Worm (Caenorhabditis elegans) whole organism, young adult: ENCODE data around the gene F23D12.11.

ENCODE experiments used
- B0336.3 ChIP-seq: fragments of 200-800 bp; sonication (Bioruptor generic); IDR thresholded peaks from 2 replicates; pipeline ENCODE4 v1.3.6; 2022; ENCODE audit warnings: missing genetic modification characterization, missing compliant biosample characterization
- D2030.7 ChIP-seq: fragments of 200-800 bp; sonication (Bioruptor generic); IDR thresholded peaks from 2 replicates; pipeline ENCODE4 v1.3.6; 2022; ENCODE audit warnings: missing genetic modification reagents, missing genetic modification characterization, missing compliant biosample characterization
- F23B12.7 ChIP-seq: sonication (generic microtip); optimal IDR thresholded peaks from 2 replicates; lab custom pipeline; 2017; ENCODE audit warnings: missing genetic modification characterization, mild to moderate bottlenecking, missing compliant biosample characterization, antibody characterized with exemption, moderate library complexity; ENCODE audit not compliant: insufficient read depth
- F33H1.4 ChIP-seq: fragments of 200-800 bp; sonication (Bioruptor generic); IDR thresholded peaks from 2 replicates; pipeline ENCODE4 v1.3.6; 2022; ENCODE audit warnings: missing genetic modification reagents, missing genetic modification characterization, missing compliant biosample characterization
- F55B11.4 ChIP-seq: sonication (generic microtip); optimal IDR thresholded peaks from 2 replicates; lab custom pipeline; 2016; ENCODE audit warnings: missing compliant biosample characterization, missing genetic modification characterization, borderline replicate concordance; ENCODE audit not compliant: insufficient read depth
- F57C9.4 ChIP-seq: sonication (generic microtip); optimal IDR thresholded peaks from 2 replicates; lab custom pipeline; 2017; ENCODE audit warnings: mild to moderate bottlenecking, missing genetic modification characterization, missing compliant biosample characterization
- K12H6.12 ChIP-seq: fragments of 200-800 bp; sonication (Bioruptor generic); optimal IDR thresholded peaks from 2 replicates; lab custom pipeline; 2018; ENCODE audit warnings: mild to moderate bottlenecking, missing genetic modification characterization, missing compliant biosample characterization
- Y56A3A.18 ChIP-seq: fragments of 200-800 bp; sonication (Bioruptor generic); IDR thresholded peaks from 2 replicates; pipeline ENCODE4 v1.3.6; 2022; ENCODE audit warnings: missing genetic modification reagents, missing genetic modification characterization, missing compliant biosample characterization
- Y79H2A.3 ChIP-seq: fragments of 200-800 bp; sonication (Bioruptor generic); conservative IDR thresholded peaks from 2 replicates; pipeline ENCODE4 v1.3.6; 2022; ENCODE audit warnings: missing genetic modification reagents, missing genetic modification characterization, missing compliant biosample characterization
- ZK185.1 ChIP-seq: sonication (generic microtip); optimal IDR thresholded peaks from 2 replicates; lab custom pipeline; 2016; ENCODE audit warnings: mild to moderate bottlenecking, missing genetic modification characterization, missing compliant biosample characterization; ENCODE audit not compliant: poor library complexity, severe bottlenecking
- atf-7 ChIP-seq: sonication (generic microtip); optimal IDR thresholded peaks from 2 replicates; lab custom pipeline; 2017; ENCODE audit warnings: mild to moderate bottlenecking, missing genetic modification characterization, missing compliant biosample characterization
- attf-6 ChIP-seq: fragments of 200-800 bp; sonication (Bioruptor generic); IDR thresholded peaks from 2 replicates; pipeline ENCODE4 v1.3.6; 2022; ENCODE audit warnings: missing genetic modification reagents, missing genetic modification characterization, missing compliant biosample characterization
- bed-2 ChIP-seq: fragments of 200-800 bp; sonication (Bioruptor generic); IDR thresholded peaks from 2 replicates; pipeline ENCODE4 v1.3.6; 2022; ENCODE audit warnings: missing genetic modification reagents, missing genetic modification characterization, missing compliant biosample characterization
- ceh-27 ChIP-seq: fragments of 200-800 bp; sonication (Bioruptor generic); optimal IDR thresholded peaks from 2 replicates; lab custom pipeline; 2018; ENCODE audit warnings: mild to moderate bottlenecking, missing genetic modification characterization, moderate library complexity, missing compliant biosample characterization
- ceh-91 ChIP-seq: fragments of 200-800 bp; sonication (Bioruptor generic); IDR thresholded peaks from 2 replicates; pipeline ENCODE4 v1.3.6; 2022; ENCODE audit warnings: missing genetic modification reagents, missing genetic modification characterization, missing compliant biosample characterization
- dpff-1 ChIP-seq: sonication (generic microtip); optimal IDR thresholded peaks from 2 replicates; lab custom pipeline; 2017; ENCODE audit warnings: mild to moderate bottlenecking, missing genetic modification characterization, missing compliant biosample characterization
- egl-18 ChIP-seq: fragments of 200-800 bp; sonication (Bioruptor generic); IDR thresholded peaks from 2 replicates; pipeline ENCODE4 v1.3.6; 2022; ENCODE audit warnings: missing genetic modification reagents, missing genetic modification characterization, missing compliant biosample characterization
- egl-44 ChIP-seq: fragments of 200-800 bp; sonication (Bioruptor generic); IDR thresholded peaks from 2 replicates; pipeline ENCODE4 v1.3.6; 2022; ENCODE audit warnings: missing genetic modification reagents, missing genetic modification characterization, missing compliant biosample characterization
- ekl-4 ChIP-seq: fragments of 200-800 bp; sonication (Bioruptor generic); IDR thresholded peaks from 2 replicates; pipeline ENCODE4 v1.3.6; 2022; ENCODE audit warnings: missing genetic modification reagents, missing genetic modification characterization, missing compliant biosample characterization
- hmg-1.2 ChIP-seq: fragments of 200-800 bp; sonication (Bioruptor generic); IDR thresholded peaks from 2 replicates; pipeline ENCODE4 v1.3.6; 2022; ENCODE audit warnings: missing genetic modification reagents, missing genetic modification characterization, missing compliant biosample characterization
- hmg-20 ChIP-seq: fragments of 200-800 bp; sonication (Bioruptor generic); IDR thresholded peaks from 2 replicates; pipeline ENCODE4 v1.3.6; 2022; ENCODE audit warnings: missing genetic modification reagents, missing genetic modification characterization, missing compliant biosample characterization
- let-526 ChIP-seq: fragments of 200-800 bp; sonication (Bioruptor generic); IDR thresholded peaks from 2 replicates; pipeline ENCODE4 v1.3.6; 2022; ENCODE audit warnings: missing genetic modification reagents, missing genetic modification characterization, missing compliant biosample characterization
- lin-35 ChIP-seq, 3 experiments: fragments of 150-350 bp in 2 of 3; sonication (generic microtip) in 1 of 3; optimal IDR thresholded peaks; 2 replicates each; lab custom pipeline; 2014 to 2018; ENCODE audit warnings: missing biosample characterization in 3 of 3, missing genetic modification characterization in 3 of 3, missing genetic modification reagents in 3 of 3
- lin-40 ChIP-seq: sonication (generic microtip); optimal IDR thresholded peaks from 2 replicates; lab custom pipeline; 2016; ENCODE audit warnings: missing genetic modification characterization, mild to moderate bottlenecking, missing compliant biosample characterization, missing genotype, missing genetic modification reagents
- lir-1 ChIP-seq: fragments of 200-800 bp; sonication (Bioruptor generic); conservative IDR thresholded peaks from 2 replicates; pipeline ENCODE4 v1.3.6; 2022; ENCODE audit warnings: missing genetic modification reagents, missing genetic modification characterization, missing compliant biosample characterization
- lsl-1 ChIP-seq: fragments of 200-800 bp; sonication (Bioruptor generic); optimal IDR thresholded peaks from 2 replicates; lab custom pipeline; 2018; ENCODE audit warnings: mild to moderate bottlenecking, missing genetic modification characterization, moderate library complexity, missing compliant biosample characterization
- madf-10 ChIP-seq: sonication (generic microtip); optimal IDR thresholded peaks from 2 replicates; lab custom pipeline; 2016; ENCODE audit warnings: mild to moderate bottlenecking, missing genetic modification characterization, missing compliant biosample characterization
- madf-6 ChIP-seq: fragments of 200-800 bp; sonication (Bioruptor generic); IDR thresholded peaks from 2 replicates; pipeline ENCODE4 v1.3.6; 2022; ENCODE audit warnings: missing genetic modification reagents, missing genetic modification characterization, missing compliant biosample characterization
- mel-28 ChIP-seq: sonication (generic microtip); optimal IDR thresholded peaks from 2 replicates; lab custom pipeline; 2016; ENCODE audit warnings: borderline replicate concordance, mild to moderate bottlenecking, missing genetic modification characterization, missing compliant biosample characterization
- mxl-1 ChIP-seq: sonication (generic microtip); optimal IDR thresholded peaks from 2 replicates; lab custom pipeline; 2016; ENCODE audit warnings: missing genetic modification characterization, missing compliant biosample characterization
- rcor-1 ChIP-seq: fragments of 200-800 bp; sonication (Bioruptor generic); IDR thresholded peaks from 2 replicates; pipeline ENCODE4 v1.3.6; 2022; ENCODE audit warnings: missing genetic modification reagents, missing genetic modification characterization, missing compliant biosample characterization
- sdz-38 ChIP-seq: sonication (generic microtip); optimal IDR thresholded peaks from 2 replicates; lab custom pipeline; 2016; ENCODE audit warnings: missing genotype, missing genetic modification characterization, missing compliant biosample characterization
- snpc-1.1 ChIP-seq: sonication (generic microtip); optimal IDR thresholded peaks from 2 replicates; lab custom pipeline; 2017; ENCODE audit warnings: missing genetic modification characterization, mild to moderate bottlenecking, missing compliant biosample characterization, antibody characterized with exemption, moderate library complexity, missing genotype, missing genetic modification reagents; ENCODE audit not compliant: insufficient read depth
- snpc-1.3 ChIP-seq: sonication (generic microtip); optimal IDR thresholded peaks from 2 replicates; lab custom pipeline; 2017; ENCODE audit warnings: missing genetic modification characterization, mild to moderate bottlenecking, missing compliant biosample characterization, antibody characterized with exemption, moderate library complexity, missing genotype, missing genetic modification reagents; ENCODE audit not compliant: insufficient read depth
- snpc-3.4 ChIP-seq: sonication (generic microtip); optimal IDR thresholded peaks from 2 replicates; lab custom pipeline; 2017; ENCODE audit warnings: missing genetic modification characterization, mild to moderate bottlenecking, missing compliant biosample characterization, antibody characterized with exemption, moderate library complexity, missing genotype, missing genetic modification reagents
- somi-1 ChIP-seq: fragments of 200-800 bp; sonication (Bioruptor generic); optimal IDR thresholded peaks from 2 replicates; lab custom pipeline; 2018; ENCODE audit warnings: mild to moderate bottlenecking, missing genetic modification characterization, missing compliant biosample characterization
- xnd-1 ChIP-seq: sonication (generic microtip); optimal IDR thresholded peaks from 2 replicates; lab custom pipeline; 2016; ENCODE audit warnings: missing genotype, missing genetic modification reagents, missing genetic modification characterization, missing compliant biosample characterization
- ztf-18 ChIP-seq: sonication (generic microtip); optimal IDR thresholded peaks from 2 replicates; lab custom pipeline; 2016; ENCODE audit warnings: missing genotype, mild to moderate bottlenecking, missing genetic modification characterization, missing compliant biosample characterization
- ztf-22 ChIP-seq: fragments of 200-800 bp; sonication (Bioruptor generic); optimal IDR thresholded peaks from 2 replicates; lab custom pipeline; 2018; ENCODE audit warnings: mild to moderate bottlenecking, missing genetic modification characterization, moderate library complexity, missing compliant biosample characterization
- ztf-26 ChIP-seq: sonication (generic microtip); optimal IDR thresholded peaks from 2 replicates; lab custom pipeline; 2017; ENCODE audit warnings: missing genetic modification characterization, missing compliant biosample characterization
- ztf-3 ChIP-seq: fragments of 200-800 bp; sonication (Bioruptor generic); optimal IDR thresholded peaks from 2 replicates; lab custom pipeline; 2018; ENCODE audit warnings: mild to moderate bottlenecking, missing genetic modification characterization, missing compliant biosample characterization
- ztf-6 ChIP-seq: fragments of 200-800 bp; sonication (Bioruptor generic); IDR thresholded peaks from 2 replicates; pipeline ENCODE4 v1.3.6; 2022; ENCODE audit warnings: missing genetic modification reagents, missing genetic modification characterization, missing compliant biosample characterization

F23D12.11 gene

DNA sequence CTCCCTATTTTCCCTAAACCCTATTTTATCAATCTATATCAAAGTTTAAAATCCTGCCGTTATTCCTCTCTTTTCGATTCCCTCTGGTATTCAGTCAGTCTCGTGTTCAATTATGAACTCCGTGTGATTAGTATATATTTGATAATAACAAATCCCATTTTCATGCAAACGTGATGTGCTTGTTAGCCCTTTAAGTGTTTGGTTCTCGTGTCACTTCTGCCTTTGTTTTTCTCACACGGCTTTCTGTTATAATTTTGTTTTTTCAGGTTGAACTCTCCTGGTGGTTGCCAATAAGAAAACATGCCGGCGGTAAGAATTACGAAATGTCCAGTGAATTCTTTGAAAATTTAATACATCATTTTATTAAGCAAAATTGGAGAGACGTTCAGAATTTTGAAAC, 42.0 kb upstream of the F23D12.11 start, which contains the start of gene M163.21:
M163.21 (plus strand) TSS at position 301 of the 400 bp plus-strand sequence.
- TF ChIP-seq hmg-1.2 (no peak), atf-7 (no peak), F57C9.4 (tag; lab: Kevin White, UChicago) (no peak), ekl-4 (no peak), ceh-27 (GFP tag; lab: Kevin White, UChicago) (no peak), somi-1 (GFP tag; lab: Kevin White, UChicago) (no peak), F23B12.7 (no peak), ztf-22 (GFP tag; lab: Kevin White, UChicago) (no peak), let-526 (GFP tag; lab: Robert Waterston, UW) (no peak), mel-28 (no peak), rcor-1 (no peak), snpc-1.3 (no peak), dpff-1 (tag; lab: Kevin White, UChicago) (no peak), Y79H2A.3 (no peak), K12H6.12 (tag; lab: Kevin White, UChicago) (no peak), lsl-1 (no peak), lir-1 (no peak), ceh-91 (GFP tag; lab: Robert Waterston, UW) (no peak), sdz-38 (tag; lab: Kevin White, UChicago) (no peak), ztf-3 (no peak)

- TF ChIP-seq ztf-18 (tag; lab: Kevin White, UChicago), result no peak
- TF ChIP-seq D2030.7 (GFP tag; lab: Robert Waterston, UW), result no peak
- TF ChIP-seq, all 124 proteins: peak for 0
Measured at ce11 chrX:14465593-14465992, 41.0 kb upstream of the F23D12.11 start, which contains the start of gene M163.22. TSS of gene M163.22 (plus strand) at chrX:14465893.

ce11 chrX:14464513-14464912, 40.0 kb upstream of the F23D12.11 start, which contains the start of gene M163.7:
TSS of gene M163.7 (plus strand) at chrX:14464813.
- TF ChIP-seq Y79H2A.3 (no peak), ztf-22 (GFP tag; lab: Kevin White, UChicago) (no peak), ztf-18 (tag; lab: Kevin White, UChicago) (no peak), dpff-1 (tag; lab: Kevin White, UChicago) (no peak), lin-35 (GFP tag; optimal IDR thresholded peaks at IDR 0.05; lab: Kevin White, UChicago) (no peak), egl-18 (no peak), B0336.3 (no peak), madf-6 (GFP tag; lab: Robert Waterston, UW) (no peak)

- TF ChIP-seq mxl-1 (tag; lab: Kevin White, UChicago) (no peak), lsl-1 (no peak), madf-6 (GFP tag; lab: Robert Waterston, UW) (no peak), somi-1 (GFP tag; lab: Kevin White, UChicago) (no peak), snpc-1.1 (tag; lab: Kevin White, UChicago) (no peak)
Measured at ce11 chrX:14460412-14460811, 35.9 kb upstream of the F23D12.11 start, which contains the start of gene Y66C5A.2. TSS of gene Y66C5A.2 (plus strand) at chrX:14460712.

DNA sequence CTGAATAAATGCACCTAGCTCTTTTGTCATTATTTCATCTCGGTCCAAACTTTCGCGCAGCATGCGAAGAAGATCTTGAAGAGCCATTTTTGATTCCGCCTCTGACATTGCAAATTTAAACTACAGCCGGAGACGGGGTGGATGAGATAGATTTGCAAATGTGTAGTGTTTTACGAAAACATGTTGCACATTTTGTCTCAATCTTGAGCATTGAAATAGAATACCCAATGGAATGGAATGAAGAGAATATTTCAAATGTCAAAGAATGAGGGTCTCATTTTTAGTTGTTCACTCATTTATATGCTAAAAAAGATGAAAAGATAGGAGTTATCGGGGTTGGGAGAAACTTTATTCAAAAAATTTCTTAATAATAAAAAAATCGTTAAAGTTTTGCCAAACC, 30.9 kb upstream of the F23D12.11 start, which contains the start of gene Y66C5A.1:
Y66C5A.1 (minus strand) TSS at position 101 of the 400 bp plus-strand sequence.
- TF ChIP-seq snpc-3.4 (tag; lab: Kevin White, UChicago) (no peak), ztf-6 (GFP tag; lab: Robert Waterston, UW) (no peak), bed-2 (no peak), ZK185.1 (no peak), xnd-1 (no peak), hmg-1.2 (no peak), madf-10 (tag; lab: Kevin White, UChicago) (no peak), F33H1.4 (no peak), lin-40 (tag; lab: Kevin White, UChicago) (no peak), ztf-26 (tag; lab: Kevin White, UChicago) (no peak), snpc-1.3 (no peak), F55B11.4 (tag; lab: Kevin White, UChicago) (no peak), egl-44 (GFP tag; lab: Robert Waterston, UW) (no peak), attf-6 (no peak), hmg-20 (GFP tag; lab: Robert Waterston, UW) (no peak), F23B12.7 (no peak), Y56A3A.18 (no peak)
